Fruit fly (Drosophila melanogaster): ENCODE measurements around the gene CG11586.

The CG11586 gene

DNA sequence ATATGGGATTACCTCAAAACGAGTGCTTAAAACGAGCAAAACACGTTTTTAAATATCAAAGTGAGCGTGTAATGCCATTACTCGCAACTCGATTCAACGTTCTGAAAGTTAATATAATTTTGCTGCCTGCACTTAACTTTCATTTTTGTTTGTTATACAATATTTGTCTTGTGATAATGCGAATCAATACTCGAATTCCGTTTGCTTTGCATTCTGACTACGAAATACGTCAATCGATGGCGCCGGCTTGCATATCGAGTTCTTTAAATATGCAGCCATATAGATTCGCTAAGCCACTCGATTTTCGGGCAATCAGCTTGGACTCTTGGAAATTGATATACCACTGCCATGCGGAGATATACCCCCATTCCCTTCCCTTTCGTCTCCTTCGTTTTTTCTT is 41.6 kb downstream of the CG11586 start:
- no peak for TF ChIP-seq h (optimal IDR thresholded peaks at IDR 0.05)
- TF ChIP-seq insv (optimal IDR thresholded peaks at IDR 0.05) = no peak
- no peak for TF ChIP-seq ttk (optimal IDR thresholded peaks at IDR 0.05)
- no peak for TF ChIP-seq Myc (optimal IDR thresholded peaks at IDR 0.05)
- TF ChIP-seq psq (optimal IDR thresholded peaks at IDR 0.05) = no peak
- TF ChIP-seq Sin3A (optimal IDR thresholded peaks at IDR 0.05) = no peak

DNA sequence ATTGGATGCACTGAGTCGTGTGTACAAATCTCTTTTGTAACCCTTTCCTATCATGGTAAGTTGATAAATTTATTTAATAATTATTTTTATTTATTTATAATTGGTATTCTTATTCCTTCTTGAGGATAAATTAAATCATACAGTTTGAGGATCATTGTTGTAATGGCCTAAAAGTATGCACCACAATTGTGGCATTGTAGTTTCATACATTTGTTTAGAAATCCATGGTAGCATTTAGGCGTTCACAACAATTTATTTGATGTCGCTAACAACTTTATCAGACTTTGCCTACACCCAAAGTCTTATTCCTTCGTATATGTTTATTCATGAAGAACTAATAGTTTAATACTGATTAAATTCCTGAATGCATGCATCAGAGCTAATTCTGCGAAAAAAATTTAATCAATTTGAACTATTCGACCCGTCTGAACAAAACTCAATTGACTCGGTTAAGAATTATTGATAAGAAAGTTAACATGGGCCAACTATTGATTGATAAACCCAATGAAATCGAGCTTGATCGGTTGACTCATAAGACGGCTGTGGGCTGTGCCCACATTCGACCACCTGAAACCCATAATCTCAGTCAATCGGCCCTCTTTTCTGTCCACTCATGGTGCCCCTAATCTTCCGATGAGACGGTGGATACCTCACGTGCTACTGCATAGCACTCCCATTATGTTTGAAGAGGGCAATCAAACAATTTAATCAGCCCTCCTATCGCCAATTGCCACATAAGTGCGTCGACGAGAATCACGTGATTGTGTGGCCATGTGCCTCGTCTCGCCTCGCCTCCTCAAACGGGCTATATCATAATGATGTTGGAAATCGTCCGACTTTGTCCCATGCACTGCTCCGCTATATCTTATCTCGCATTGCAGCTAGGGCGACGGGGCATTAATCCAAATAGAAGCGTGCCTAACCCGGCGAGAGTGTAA is 42.7 kb downstream of the CG11586 start:
- TF ChIP-seq h (optimal IDR thresholded peaks at IDR 0.05) = no peak
- TF ChIP-seq insv (optimal IDR thresholded peaks at IDR 0.05) = no peak
- no peak for TF ChIP-seq Sin3A (optimal IDR thresholded peaks at IDR 0.05)
- no peak for TF ChIP-seq psq (optimal IDR thresholded peaks at IDR 0.05)
- no peak for TF ChIP-seq ttk (optimal IDR thresholded peaks at IDR 0.05)
- no peak for TF ChIP-seq Myc (optimal IDR thresholded peaks at IDR 0.05)

dm6 chr3L:4215079-4215478 is 47.2 kb downstream of the CG11586 start, which contains the start of gene Cpr64Ad:
TSS of gene Cpr64Ad (plus strand) at chr3L:4215379.
- TF ChIP-seq psq (optimal IDR thresholded peaks at IDR 0.05) (no peak), Myc (optimal IDR thresholded peaks at IDR 0.05) (no peak), h (optimal IDR thresholded peaks at IDR 0.05) (no peak), Sin3A (optimal IDR thresholded peaks at IDR 0.05) (no peak), insv (optimal IDR thresholded peaks at IDR 0.05) (no peak), ttk (optimal IDR thresholded peaks at IDR 0.05) (no peak)

DNA sequence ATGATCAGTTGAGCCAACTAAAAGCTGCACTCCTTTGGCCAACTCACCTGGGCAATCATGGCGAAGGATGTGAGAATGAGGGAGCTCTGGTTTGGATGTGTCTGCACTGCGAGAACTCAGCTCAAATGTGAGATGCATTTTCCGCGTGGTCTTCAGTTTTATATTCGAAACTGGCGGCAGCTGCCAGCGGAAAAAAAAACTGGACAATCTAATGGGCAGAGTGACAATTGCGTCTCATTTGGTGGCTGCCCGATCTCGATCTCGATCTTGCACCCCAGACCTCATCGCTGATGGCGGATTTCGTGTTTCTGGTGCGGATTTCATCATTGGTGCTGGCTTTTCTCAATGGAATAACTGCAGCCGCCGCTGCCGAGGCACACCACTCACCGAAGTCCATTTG is 49.5 kb downstream of the CG11586 start, which contains the start of gene Cpr64Ac:
TSS of gene Cpr64Ac (minus strand) at position 101 of the 400 bp plus-strand sequence.
- TF ChIP-seq insv (optimal IDR thresholded peaks at IDR 0.05) (no peak), ttk (optimal IDR thresholded peaks at IDR 0.05) (no peak), Myc (optimal IDR thresholded peaks at IDR 0.05) (no peak), Sin3A (optimal IDR thresholded peaks at IDR 0.05) (no peak), h (optimal IDR thresholded peaks at IDR 0.05) (no peak), psq (optimal IDR thresholded peaks at IDR 0.05) (no peak)

dm6 chr3L:4211440-4211839 is 50.8 kb downstream of the CG11586 start, which contains the start of gene Cpr64Ab:
TSS of gene Cpr64Ab (minus strand) at chr3L:4211540.
- TF ChIP-seq h (optimal IDR thresholded peaks at IDR 0.05) (no peak), ttk (optimal IDR thresholded peaks at IDR 0.05) (no peak), Myc (optimal IDR thresholded peaks at IDR 0.05) (no peak), insv (optimal IDR thresholded peaks at IDR 0.05) (no peak), Sin3A (optimal IDR thresholded peaks at IDR 0.05) (no peak), psq (optimal IDR thresholded peaks at IDR 0.05) (no peak)
